Fruit fly (Drosophila melanogaster): ENCODE measurements around the gene myo.

Gene myo

dm6 chr4:663055-663670 lies 32.7 kb downstream of the myo start, which contains the start of the genes CG46466 and Slip1 (continued):
- TF ChIP-seq CG3281 (GFP tag; optimal IDR thresholded peaks at IDR 0.05): no peak

dm6 chr4:662101-662500 lies 33.8 kb downstream of the myo start:
- TF ChIP-seq zf30C (GFP tag; optimal IDR thresholded peaks at IDR 0.05) (no peak), Sry-δ (GFP tag; optimal IDR thresholded peaks at IDR 0.05) (no peak), MESR4 (GFP tag; optimal IDR thresholded peaks at IDR 0.05) (peak; percentile 5), CG12769 (tag; optimal IDR thresholded peaks at IDR 0.05) (peak; percentile 26), sens (GFP tag) (peak; percentile 71), Pdp1 (GFP tag; optimal IDR thresholded peaks at IDR 0.05) (peak in 1 of 2 experiments; percentile 31), gcm (GFP tag; optimal IDR thresholded peaks at IDR 0.05) (peak; percentile 68), CG2199 (GFP tag; IDR thresholded peaks at IDR 0.05) (peak; percentile 10; the same call in 1 of the 3 replicates), nerfin-1 (tag; optimal IDR thresholded peaks at IDR 0.05) (no peak)

- TF ChIP-seq aop (GFP tag; IDR thresholded peaks at IDR 0.05): no peak
- TF ChIP-seq sima (GFP tag; optimal IDR thresholded peaks at IDR 0.05): peak; percentile 6
- TF ChIP-seq CG10147 (GFP tag; optimal IDR thresholded peaks at IDR 0.05): peak; percentile 70
- TF ChIP-seq caup (GFP tag; optimal IDR thresholded peaks at IDR 0.05; ENCODE audit: severe bottlenecking): peak; percentile 81
- peak; percentile 81 for TF ChIP-seq CG18619 (GFP tag; optimal IDR thresholded peaks at IDR 0.05)
- TF ChIP-seq CG33213 (GFP tag; optimal IDR thresholded peaks at IDR 0.05): peak; percentile 68
- TF ChIP-seq CG11093 (GFP tag; IDR thresholded peaks at IDR 0.05): no peak; the same call in 2 of the 3 replicates
- no peak for TF ChIP-seq br (optimal IDR thresholded peaks at IDR 0.05)
- peak; percentile 46 for TF ChIP-seq CG6254 (GFP tag; optimal IDR thresholded peaks at IDR 0.05)
- TF ChIP-seq otp (GFP tag; IDR thresholded peaks at IDR 0.05): no peak
- peak; percentile 52 for TF ChIP-seq her (GFP tag; optimal IDR thresholded peaks at IDR 0.05)
- peak; percentile 15 for TF ChIP-seq luna (GFP tag; optimal IDR thresholded peaks at IDR 0.05)
- peak; percentile 53; the same call in 1 of the 2 replicates for TF ChIP-seq nerfin-2 (GFP tag; IDR thresholded peaks at IDR 0.05; ENCODE audit: partially characterized antibody)
- peak; percentile 87 for TF ChIP-seq CG34376 (GFP tag; optimal IDR thresholded peaks at IDR 0.05)
- TF ChIP-seq tna (GFP tag; IDR thresholded peaks at IDR 0.05; ENCODE audit: partially characterized antibody): no peak
- peak; percentile 63 for TF ChIP-seq unc-4 (GFP tag; IDR thresholded peaks at IDR 0.05; ENCODE audit: partially characterized antibody)
- peak; percentile 62 for TF ChIP-seq emc (GFP tag; optimal IDR thresholded peaks at IDR 0.05)
- no peak; the same call in 1 of the 2 replicates for TF ChIP-seq Awh (GFP tag; IDR thresholded peaks at IDR 0.05)
- TF ChIP-seq H15 (GFP tag; IDR thresholded peaks at IDR 0.05): no peak
- TF ChIP-seq lbe (GFP tag; optimal IDR thresholded peaks at IDR 0.05): peak; percentile 75
- TF ChIP-seq CG8478 (optimal IDR thresholded peaks at IDR 0.05): no peak
- peak; percentile 36 for TF ChIP-seq D19B (GFP tag; optimal IDR thresholded peaks at IDR 0.05)
- TF ChIP-seq CG33557 (GFP tag; optimal IDR thresholded peaks at IDR 0.05): peak; percentile 78
- TF ChIP-seq tap (tag; optimal IDR thresholded peaks at IDR 0.05): no peak
- peak; percentile 80 for TF ChIP-seq sob (GFP tag; IDR thresholded peaks at IDR 0.05)
- peak; percentile 73 for TF ChIP-seq CG8944 (GFP tag; optimal IDR thresholded peaks at IDR 0.05)
- TF ChIP-seq eve (GFP tag; optimal IDR thresholded peaks at IDR 0.05): peak in 1 of 2 experiments; percentile 92
- TF ChIP-seq ind (GFP tag; optimal IDR thresholded peaks at IDR 0.05): peak; percentile 80
- peak; percentile 78 for TF ChIP-seq CG11695 (GFP tag; IDR thresholded peaks at IDR 0.05)
- TF ChIP-seq NC2α (GFP tag; optimal IDR thresholded peaks at IDR 0.05): peak; percentile 16
- no peak for TF ChIP-seq Kr (GFP tag; optimal IDR thresholded peaks at IDR 0.05)
- TF ChIP-seq unpg (GFP tag; optimal IDR thresholded peaks at IDR 0.05): peak; percentile 87
- peak; percentile 80 for TF ChIP-seq CG15696 (tag; optimal IDR thresholded peaks at IDR 0.05)
- TF ChIP-seq CG32532 (GFP tag; IDR thresholded peaks at IDR 0.05): peak; percentile 76; the same call in 1 of the 2 replicates
- no peak for TF ChIP-seq CG6175 (GFP tag; IDR thresholded peaks at IDR 0.05)
These were observed 35.7 kb downstream of the myo start, which contains the start of gene gw for dm6 chr4:659884-660846. Gene gw (minus strand): TSS chr4:660608.
